Fruit fly (Drosophila melanogaster): ENCODE results near the gene Cpr65Au.

Cpr65Au gene

DNA sequence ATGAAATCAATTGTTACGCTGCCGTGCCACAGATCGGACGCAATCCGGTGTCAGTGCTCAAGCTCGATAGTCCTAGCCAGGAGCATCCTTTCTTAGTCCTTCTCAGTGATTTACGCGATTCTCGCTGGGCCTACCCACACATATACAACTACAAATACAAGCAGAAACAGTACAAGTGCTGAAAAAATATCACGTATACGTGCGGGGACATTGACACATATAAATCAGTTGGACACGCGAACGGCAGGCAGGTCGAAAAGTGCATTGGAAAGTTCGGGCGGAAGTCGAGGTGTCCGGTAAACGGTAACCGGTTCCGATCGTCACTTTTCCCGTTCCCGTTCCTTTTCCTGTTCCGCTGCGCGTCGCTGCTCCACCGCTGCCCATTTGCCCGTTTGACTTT is 20.5 kb downstream of the Cpr65Au start:
- no peak for TF ChIP-seq noc (tag; optimal IDR thresholded peaks at IDR 0.05)

DNA sequence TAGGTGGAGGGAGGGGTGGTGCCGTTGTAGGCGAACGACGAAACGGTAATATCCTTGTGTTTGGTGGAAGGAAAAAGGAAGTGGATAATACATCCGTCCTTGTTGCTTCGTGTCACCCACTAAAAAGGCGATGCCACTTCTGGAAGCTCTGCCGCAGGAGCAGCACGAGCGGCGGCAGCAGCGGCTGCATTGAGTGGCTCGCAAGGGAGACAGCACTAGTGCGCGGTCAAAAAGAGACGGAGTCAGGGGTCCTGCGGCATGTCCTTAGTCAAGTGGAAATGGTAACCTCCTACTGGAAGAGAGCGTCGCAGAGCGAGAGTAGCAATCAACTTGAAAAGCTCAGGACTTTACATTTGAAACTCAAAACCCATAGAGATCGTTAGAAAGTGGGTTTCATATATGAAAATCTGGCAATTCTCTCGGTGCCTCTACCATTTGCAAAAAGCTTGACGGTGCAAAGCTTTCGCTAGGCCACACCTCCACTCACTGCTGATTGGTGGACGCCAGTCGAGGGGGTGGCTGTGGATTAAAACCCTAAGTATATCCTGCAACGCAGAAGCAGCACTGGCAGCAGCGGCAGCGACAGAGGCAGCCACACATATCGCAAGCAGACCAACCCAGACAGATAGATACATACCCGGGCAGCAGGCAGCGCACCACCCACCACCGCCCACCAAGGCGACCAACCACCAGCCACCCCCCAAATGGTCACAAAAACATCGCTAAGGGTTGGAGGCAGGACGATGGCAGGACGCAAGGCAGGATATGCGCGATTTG is 21.0 kb downstream of the Cpr65Au start:
- no peak for TF ChIP-seq noc (tag; optimal IDR thresholded peaks at IDR 0.05)

DNA sequence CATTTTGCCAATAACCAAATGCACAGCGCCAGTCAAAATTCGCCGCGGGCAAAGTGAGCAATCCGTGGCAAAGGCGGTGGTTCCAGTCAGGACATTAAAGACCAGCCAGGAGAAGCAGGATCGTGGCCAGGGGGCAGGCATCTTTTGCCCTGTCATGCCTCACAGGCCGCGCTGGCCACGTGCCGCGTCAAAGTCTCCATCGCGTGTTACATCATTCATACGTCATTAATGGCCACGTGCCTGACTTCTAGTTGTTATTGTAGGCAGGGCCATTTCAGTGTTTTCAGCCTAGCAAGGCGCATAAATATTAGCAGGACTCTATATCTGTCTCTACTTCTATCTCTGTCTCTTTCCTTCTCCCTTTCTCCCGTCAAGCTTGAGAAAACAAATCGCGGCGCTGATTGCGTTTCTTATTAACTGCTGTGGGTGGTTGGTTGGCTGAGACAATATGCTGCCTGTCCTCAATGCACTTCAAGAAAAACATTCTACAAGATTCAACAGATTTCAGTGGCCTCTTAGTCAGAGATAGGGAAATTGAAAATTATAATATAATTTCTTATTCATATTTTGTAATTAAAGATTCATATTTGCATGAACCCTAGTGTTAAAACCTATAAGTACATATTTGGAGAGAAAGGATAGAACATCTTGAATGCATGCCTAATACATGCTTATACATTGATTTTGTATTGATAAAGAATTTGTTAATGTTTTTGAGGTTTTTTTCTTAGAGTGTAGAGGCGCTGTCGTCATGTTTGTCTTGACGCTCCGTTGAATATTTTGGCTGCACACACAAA is 23.4 kb downstream of the Cpr65Au start:
- TF ChIP-seq noc (tag; optimal IDR thresholded peaks at IDR 0.05), result no peak

DNA sequence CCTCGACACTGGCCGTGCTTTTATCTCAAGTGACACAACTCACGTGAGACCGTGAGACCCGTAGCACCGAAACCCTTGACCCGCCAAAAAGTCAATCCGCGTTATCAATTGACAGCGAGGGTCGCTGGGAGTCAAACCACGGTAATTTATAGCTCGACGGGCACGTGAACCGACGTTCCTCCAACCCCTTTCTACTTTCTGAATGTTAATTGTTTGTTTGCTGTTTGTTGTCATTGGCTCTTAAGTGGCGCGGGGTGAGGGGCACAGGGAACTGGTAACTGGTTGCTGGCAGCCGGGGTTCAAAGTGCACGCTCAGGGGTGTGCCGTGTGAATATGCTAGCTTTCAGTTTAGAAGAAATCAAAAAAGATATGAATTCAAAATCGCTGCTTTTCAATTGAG is 25.2 kb downstream of the Cpr65Au start:
- no peak for TF ChIP-seq noc (tag; optimal IDR thresholded peaks at IDR 0.05)

DNA sequence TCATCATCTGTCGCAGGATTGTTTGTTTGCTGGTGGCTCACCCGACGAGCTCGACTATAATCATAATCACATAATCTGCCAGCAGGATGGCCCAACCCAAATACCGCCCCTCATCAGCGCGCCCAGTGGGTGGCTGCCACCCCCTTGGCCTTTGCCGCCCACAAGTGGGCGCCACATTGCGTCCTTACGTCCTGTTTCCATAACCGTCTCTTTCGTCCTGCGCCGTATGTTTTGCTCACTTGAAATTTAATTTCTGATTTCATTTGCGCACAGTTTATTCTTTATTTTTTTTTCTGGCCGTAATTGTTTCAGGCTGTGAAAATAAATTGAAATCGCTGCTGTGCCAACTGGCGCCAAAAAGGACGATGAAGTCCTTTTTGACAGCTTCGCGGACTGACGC is 26.5 kb downstream of the Cpr65Au start:
- no peak for TF ChIP-seq noc (tag; optimal IDR thresholded peaks at IDR 0.05)

DNA sequence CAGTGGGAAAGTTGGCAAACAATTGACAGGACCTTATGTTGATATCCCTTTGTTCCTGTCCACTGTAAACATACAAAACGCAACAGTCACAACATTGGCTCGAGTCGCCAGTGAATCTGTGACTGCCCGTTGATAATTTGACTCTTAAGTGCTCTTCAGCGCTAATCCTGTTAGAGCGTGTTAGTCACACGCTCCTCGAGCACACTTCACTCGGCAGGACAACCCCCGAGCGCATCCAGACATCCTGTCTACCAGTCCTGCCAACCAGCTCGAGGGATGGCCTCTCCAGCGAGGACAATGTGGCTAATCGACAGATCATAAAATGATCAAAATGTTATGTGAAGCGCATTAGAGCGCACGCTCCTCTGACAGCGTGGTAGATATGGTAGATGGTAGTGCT is 27.4 kb downstream of the Cpr65Au start:
- TF ChIP-seq noc (tag; optimal IDR thresholded peaks at IDR 0.05), result no peak

DNA sequence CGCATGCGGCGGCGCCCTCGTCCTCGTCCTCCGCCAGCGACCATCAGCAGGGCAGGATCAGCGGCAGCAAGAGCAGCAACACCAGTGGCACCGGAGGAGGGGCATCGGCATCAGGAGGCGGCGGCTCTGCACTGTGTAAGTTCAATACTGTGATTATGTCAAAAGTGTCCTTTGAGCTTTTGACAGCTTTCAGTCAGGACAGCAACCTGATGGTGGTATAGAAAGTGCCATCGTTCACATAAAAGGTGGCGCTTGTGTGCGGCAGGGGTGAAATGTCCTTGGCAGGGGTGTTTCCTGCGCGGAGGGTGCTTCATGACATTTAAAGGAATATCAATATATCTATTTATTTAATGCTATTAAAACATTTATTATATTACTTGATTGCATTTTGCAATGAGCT is 28.3 kb downstream of the Cpr65Au start:
- TF ChIP-seq noc (tag; optimal IDR thresholded peaks at IDR 0.05), result no peak

DNA sequence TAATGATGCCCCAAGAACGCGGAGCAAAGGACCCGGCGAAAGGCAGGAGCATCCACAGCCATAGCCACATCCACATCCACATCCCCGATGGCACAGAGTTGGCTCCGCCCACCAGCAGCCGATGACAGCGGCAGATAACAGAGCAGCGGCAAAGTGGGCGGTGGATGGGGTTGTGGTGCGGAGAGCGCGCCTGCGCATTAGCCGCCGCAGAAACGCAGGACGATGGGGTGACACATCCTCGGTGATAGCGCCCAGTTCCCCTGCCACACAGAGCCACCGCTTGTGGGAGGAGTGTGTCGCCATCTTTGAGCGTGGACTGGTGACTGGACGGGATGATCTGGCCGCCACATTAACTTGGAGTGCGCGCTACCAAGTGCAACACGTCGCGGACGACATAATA is 34.6 kb downstream of the Cpr65Au start, which contains the start of gene Ets65A:
Gene Ets65A (plus strand): TSS at position 348 of the 400 bp plus-strand sequence.
- no peak for TF ChIP-seq noc (tag; optimal IDR thresholded peaks at IDR 0.05)

DNA sequence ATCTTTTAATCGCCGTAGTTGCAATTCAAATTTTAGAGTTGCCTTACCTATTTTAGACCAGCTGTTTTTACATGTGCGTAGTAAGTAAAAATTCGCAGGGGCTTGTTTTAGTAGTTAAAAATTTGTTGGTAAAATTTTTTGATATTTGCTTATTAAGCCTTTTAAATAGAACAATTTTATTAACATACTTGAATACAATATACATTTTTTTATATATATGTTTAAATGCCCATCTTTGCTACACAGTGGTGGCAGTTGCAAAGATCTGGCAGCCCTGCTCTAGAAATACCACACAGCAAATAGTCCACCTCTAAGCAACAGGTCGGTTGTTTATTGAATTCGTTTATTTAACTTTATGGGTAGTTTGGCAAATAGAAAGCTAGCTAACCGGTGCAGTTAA is 37.2 kb downstream of the Cpr65Au start, which contains the start of the genes CG10467 and loj:
Gene CG10467 (minus strand): TSS at position 51 of the 400 bp plus-strand sequence.
Gene loj (plus strand): TSS at position 291 of the 400 bp plus-strand sequence.
- peak; percentile 92 for TF ChIP-seq noc (tag; optimal IDR thresholded peaks at IDR 0.05)

DNA sequence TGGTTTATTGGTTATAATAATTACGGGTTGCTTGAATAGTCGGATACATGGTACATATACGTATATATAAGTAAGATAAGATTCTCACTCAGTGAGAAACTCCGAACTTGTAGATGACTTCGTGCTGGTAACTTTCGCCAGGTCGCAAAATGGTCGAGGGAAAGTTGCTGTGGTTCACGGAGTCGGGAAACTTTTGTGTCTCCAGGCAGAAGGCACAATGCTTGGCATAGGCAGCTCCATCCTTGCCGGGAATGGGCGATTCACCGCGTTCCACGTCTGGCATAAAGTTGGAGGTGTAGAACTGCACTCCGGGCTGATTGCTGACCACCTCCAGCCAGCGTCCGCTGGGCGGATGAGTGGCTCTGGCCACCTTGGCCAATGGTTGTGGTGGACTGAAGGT is 38.7 kb downstream of the Cpr65Au start, which contains the start of gene CG10469:
Gene CG10469 (minus strand): TSS at position 101 of the 400 bp plus-strand sequence.
- no peak for TF ChIP-seq noc (tag; optimal IDR thresholded peaks at IDR 0.05)

DNA sequence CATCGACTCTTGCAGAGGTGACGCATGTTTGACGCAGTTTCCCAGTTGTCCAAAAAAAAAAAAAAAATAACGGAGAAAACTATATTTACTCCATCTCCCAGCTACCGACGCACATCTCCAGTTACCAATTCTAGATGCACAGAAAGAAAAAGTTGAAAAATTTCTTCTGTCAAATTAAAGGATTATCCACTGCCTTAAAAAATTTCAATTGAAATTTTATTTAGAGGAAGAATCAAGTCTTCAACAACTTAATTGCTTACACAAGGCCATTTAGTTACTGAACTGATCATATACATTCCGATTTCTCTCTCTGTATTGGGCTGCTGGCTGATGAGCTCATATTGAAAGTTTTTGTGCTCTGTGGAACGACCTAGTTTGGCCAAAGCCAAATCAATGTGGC is 45.9 kb downstream of the Cpr65Au start:
- no peak for TF ChIP-seq noc (tag; optimal IDR thresholded peaks at IDR 0.05)

DNA sequence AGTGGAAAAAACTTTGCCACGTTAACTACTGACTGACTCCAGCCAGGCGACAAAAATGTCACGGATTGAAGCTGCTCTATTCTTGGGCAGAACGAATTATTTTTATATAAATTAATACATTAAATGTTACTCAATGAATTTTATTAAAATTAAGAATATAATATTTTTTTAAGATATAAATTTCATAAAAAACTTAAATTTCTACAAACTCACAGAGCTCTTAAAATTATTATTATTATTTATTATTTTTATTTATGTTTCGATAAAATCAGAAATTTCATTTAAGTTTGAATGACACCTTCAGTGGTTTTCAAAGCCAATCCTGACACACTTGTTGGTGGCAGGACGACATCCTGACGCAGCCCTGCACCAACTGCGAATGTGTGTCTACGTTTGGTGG is 46.8 kb downstream of the Cpr65Au start:
- TF ChIP-seq noc (tag; optimal IDR thresholded peaks at IDR 0.05), result no peak

DNA sequence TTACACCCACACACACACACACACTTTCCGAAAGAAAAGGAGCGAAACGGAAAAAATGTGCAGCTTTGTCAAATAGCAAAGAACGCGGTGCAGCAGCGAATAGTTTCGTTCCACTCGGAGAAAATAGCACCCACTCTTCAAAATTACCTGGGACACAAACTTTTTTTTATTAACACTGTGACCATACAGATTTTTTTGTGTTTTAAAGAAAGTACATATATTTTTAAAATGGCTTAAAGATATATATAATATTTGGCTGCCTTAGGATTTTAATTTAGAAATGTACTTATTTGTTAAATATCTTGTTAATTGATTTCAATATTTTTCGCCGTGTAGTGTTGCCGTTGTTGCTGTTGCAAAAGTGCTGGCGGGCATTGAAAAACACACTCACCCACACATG is 47.5 kb downstream of the Cpr65Au start:
- no peak for TF ChIP-seq noc (tag; optimal IDR thresholded peaks at IDR 0.05)

DNA sequence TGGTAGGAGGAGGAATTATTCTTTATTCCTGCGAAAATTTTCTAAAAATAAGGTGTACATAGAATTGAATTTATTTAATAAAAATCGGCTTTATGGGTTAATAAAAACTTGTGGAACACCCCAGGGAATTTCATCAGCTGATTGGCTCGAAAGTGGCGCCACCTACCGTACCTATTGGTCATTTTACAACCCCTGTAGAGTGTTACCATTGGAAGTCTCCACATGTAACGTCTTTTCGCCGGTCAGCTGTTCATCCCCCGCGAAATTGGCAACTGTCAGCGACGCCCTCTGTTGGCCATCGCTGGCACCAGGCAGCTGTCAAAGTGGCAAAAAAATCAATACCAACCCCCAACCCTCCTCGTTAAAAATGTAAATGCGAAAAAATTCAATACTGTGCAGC is 49.3 kb downstream of the Cpr65Au start, which contains the start of gene CG13293:
Gene CG13293 (plus strand): TSS at position 323 of the 400 bp plus-strand sequence.
- no peak for TF ChIP-seq noc (tag; optimal IDR thresholded peaks at IDR 0.05)

Measured in whole organism, larva.